Worm (Caenorhabditis elegans) whole organism, L1 larva: Measurements from ENCODE around the gene Y51A2D.13.

Experiments used
- C04F5.9 ChIP-seq: sonication (generic microtip); optimal IDR thresholded peaks from 2 replicates; lab custom pipeline; 2016; ENCODE audit warnings: missing genetic modification characterization, missing compliant biosample characterization
- C34B4.2 ChIP-seq: sonication (generic microtip); optimal IDR thresholded peaks from 2 replicates; lab custom pipeline; 2017; ENCODE audit warnings: mild to moderate bottlenecking, missing genetic modification characterization, missing compliant biosample characterization
- ama-1 ChIP-seq: fragments of 150-350 bp; optimal IDR thresholded peaks from 2 replicates; lab custom pipeline; 2014
- blmp-1 ChIP-seq: fragments of 150-350 bp; optimal IDR thresholded peaks from 2 replicates; lab custom pipeline; 2014; ENCODE audit warnings: missing biosample characterization, missing genetic modification characterization
- ceh-82 ChIP-seq, 3 experiments: fragments of 150-350 bp in 1 of 3; sonication (generic microtip) in 2 of 3; optimal IDR thresholded peaks; 2 replicates each; lab custom pipeline; 2014 to 2017; ENCODE audit warnings: missing biosample characterization in 3 of 3, missing genetic modification characterization in 3 of 3
- ceh-88 ChIP-seq: fragments of 200-800 bp; sonication (Bioruptor generic); IDR thresholded peaks from 2 replicates; pipeline ENCODE4 v1.3.6; 2022; ENCODE audit warnings: missing genetic modification characterization, missing compliant biosample characterization
- ces-1 ChIP-seq: fragments of 150-350 bp; optimal IDR thresholded peaks from 2 replicates; lab custom pipeline; 2014; ENCODE audit warnings: missing biosample characterization, missing genetic modification reagents, missing genetic modification characterization
- dpl-1 ChIP-seq, 3 experiments: fragments of 150-350 bp in 2 of 3; sonication (generic microtip) in 1 of 3; optimal IDR thresholded peaks; 2 replicates each; lab custom pipeline; 2014 to 2017; ENCODE audit warnings: missing biosample characterization in 3 of 3, missing genetic modification characterization in 3 of 3, missing genetic modification reagents in 3 of 3
- efl-1 ChIP-seq, 4 experiments: fragments of 150-350 bp; optimal IDR thresholded peaks in 3 of 4; peaks in 1 of 4; 1 replicate in 1 of 4; 2 replicates in 3 of 4; lab custom pipeline; 2014; ENCODE audit warnings: missing biosample characterization in 2 of 4, missing genetic modification characterization in 2 of 4, missing genetic modification reagents in 2 of 4
- egl-27 ChIP-seq, 2 experiments: fragments of 150-350 bp in 1 of 2; sonication (generic microtip); optimal IDR thresholded peaks; 3 replicates each; lab custom pipeline; 2017 to 2018; ENCODE audit warnings: missing biosample characterization in 2 of 2, missing genetic modification characterization in 2 of 2, missing genetic modification reagents in 2 of 2
- ets-5 ChIP-seq: fragments of 200-800 bp; sonication (Bioruptor generic); IDR thresholded peaks from 2 replicates; pipeline ENCODE4 v1.3.6; 2022; ENCODE audit warnings: missing genetic modification characterization, missing compliant biosample characterization
- fkh-10 ChIP-seq: sonication (generic microtip); optimal IDR thresholded peaks from 2 replicates; lab custom pipeline; 2017; ENCODE audit warnings: missing biosample characterization, missing genetic modification reagents, missing genetic modification characterization
- fkh-4 ChIP-seq: sonication (generic microtip); optimal IDR thresholded peaks from 2 replicates; lab custom pipeline; 2016; ENCODE audit warnings: missing compliant biosample characterization, missing genetic modification characterization, borderline replicate concordance
- grh-1 ChIP-seq: fragments of 200-800 bp; sonication (Bioruptor generic); IDR thresholded peaks from 2 replicates; pipeline ENCODE4 v1.3.6; 2022; ENCODE audit warnings: missing genetic modification reagents, missing genetic modification characterization, missing compliant biosample characterization
- hlh-17 ChIP-seq: fragments of 200-800 bp; sonication (Bioruptor generic); optimal IDR thresholded peaks from 2 replicates; lab custom pipeline; 2018; ENCODE audit warnings: missing genetic modification characterization, mild to moderate bottlenecking, missing compliant biosample characterization, moderate library complexity, borderline replicate concordance
- hlh-4 ChIP-seq: sonication (generic microtip); optimal IDR thresholded peaks from 2 replicates; lab custom pipeline; 2016; ENCODE audit warnings: mild to moderate bottlenecking, missing genetic modification characterization, missing compliant biosample characterization
- irx-1 ChIP-seq: sonication (generic microtip); optimal IDR thresholded peaks from 2 replicates; lab custom pipeline; 2016; ENCODE audit warnings: missing genetic modification characterization, missing compliant biosample characterization
- isw-1 ChIP-seq: fragments of 200-800 bp; sonication (Bioruptor generic); IDR thresholded peaks from 2 replicates; pipeline ENCODE4 v1.3.6; 2022; ENCODE audit warnings: missing genetic modification characterization, missing compliant biosample characterization
- jun-1 ChIP-seq: fragments of 150-350 bp; optimal IDR thresholded peaks from 2 replicates; lab custom pipeline; 2014; ENCODE audit warnings: missing biosample characterization, missing genetic modification reagents, missing genetic modification characterization
- lin-14 ChIP-seq: fragments of 200-800 bp; sonication (Bioruptor generic); optimal IDR thresholded peaks from 2 replicates; lab custom pipeline; 2018; ENCODE audit warnings: mild to moderate bottlenecking, missing genetic modification characterization, moderate library complexity, missing compliant biosample characterization
- lin-39 ChIP-seq: fragments of 150-350 bp; optimal IDR thresholded peaks from 2 replicates; lab custom pipeline; 2014; ENCODE audit warnings: missing biosample characterization, missing genetic modification reagents, missing genetic modification characterization
- mab-9 ChIP-seq: fragments of 200-800 bp; sonication (Bioruptor generic); IDR thresholded peaks from 2 replicates; pipeline ENCODE4 v1.3.6; 2022; ENCODE audit warnings: missing genetic modification reagents, missing genetic modification characterization, missing compliant biosample characterization
- mep-1 ChIP-seq: fragments of 150-350 bp; optimal IDR thresholded peaks from 2 replicates; lab custom pipeline; 2014; ENCODE audit warnings: missing biosample characterization, missing genetic modification characterization
- nhr-11 ChIP-seq: fragments of 150-350 bp; optimal IDR thresholded peaks from 2 replicates; lab custom pipeline; 2014; ENCODE audit warnings: missing biosample characterization, missing genetic modification characterization
- nhr-12 ChIP-seq: sonication (generic microtip); optimal IDR thresholded peaks from 2 replicates; lab custom pipeline; 2017; ENCODE audit warnings: missing biosample characterization, missing genetic modification characterization
- nhr-19 ChIP-seq: fragments of 200-800 bp; sonication (Bioruptor generic); conservative IDR thresholded peaks from 2 replicates; pipeline ENCODE4 v1.3.6; 2022; ENCODE audit warnings: missing genetic modification characterization, missing compliant biosample characterization
- nhr-20 ChIP-seq: sonication (generic microtip); optimal IDR thresholded peaks from 2 replicates; lab custom pipeline; 2016; ENCODE audit warnings: mild to moderate bottlenecking, missing genetic modification characterization, missing compliant biosample characterization
- nhr-28 ChIP-seq: fragments of 150-350 bp; optimal IDR thresholded peaks from 2 replicates; lab custom pipeline; 2014; ENCODE audit warnings: missing biosample characterization, missing genetic modification characterization
- nhr-47 ChIP-seq: sonication (generic microtip); optimal IDR thresholded peaks from 2 replicates; lab custom pipeline; 2016; ENCODE audit warnings: mild to moderate bottlenecking, missing genetic modification characterization, moderate library complexity, missing compliant biosample characterization
- nhr-71 ChIP-seq: sonication (generic microtip); optimal IDR thresholded peaks from 2 replicates; lab custom pipeline; 2016; ENCODE audit warnings: mild to moderate bottlenecking, missing genetic modification characterization, moderate library complexity, missing compliant biosample characterization
- nhr-77 ChIP-seq: fragments of 150-350 bp; optimal IDR thresholded peaks from 2 replicates; lab custom pipeline; 2014; ENCODE audit warnings: missing biosample characterization, missing genetic modification characterization
- nhr-84 ChIP-seq: sonication (generic microtip); optimal IDR thresholded peaks from 2 replicates; lab custom pipeline; 2017; ENCODE audit warnings: missing biosample characterization, missing genetic modification characterization
- pax-3 ChIP-seq: fragments of 200-800 bp; sonication (Bioruptor generic); optimal IDR thresholded peaks from 2 replicates; lab custom pipeline; 2018; ENCODE audit warnings: mild to moderate bottlenecking, missing genetic modification characterization, moderate library complexity, missing compliant biosample characterization
- rnt-1 ChIP-seq: sonication (generic microtip); optimal IDR thresholded peaks from 2 replicates; lab custom pipeline; 2016; ENCODE audit warnings: mild to moderate bottlenecking, missing genetic modification characterization, moderate library complexity, missing compliant biosample characterization
- snpc-4 ChIP-seq: fragments of 150-350 bp; optimal IDR thresholded peaks from 2 replicates; lab custom pipeline; 2014; ENCODE audit warnings: missing biosample characterization, missing genetic modification characterization
- sox-4 ChIP-seq: sonication (generic microtip); optimal IDR thresholded peaks from 2 replicates; lab custom pipeline; 2016; ENCODE audit warnings: missing genetic modification characterization, missing compliant biosample characterization
- sptf-1 ChIP-seq: fragments of 150-350 bp; optimal IDR thresholded peaks from 2 replicates; lab custom pipeline; 2014; ENCODE audit warnings: missing biosample characterization, missing genetic modification characterization
- swsn-7 ChIP-seq: sonication (generic microtip); optimal IDR thresholded peaks from 2 replicates; lab custom pipeline; 2016; ENCODE audit warnings: missing genetic modification characterization, missing compliant biosample characterization
- tlp-1 ChIP-seq: fragments of 150-350 bp; optimal IDR thresholded peaks from 2 replicates; lab custom pipeline; 2014; ENCODE audit warnings: missing biosample characterization, missing genetic modification characterization
- unc-130 ChIP-seq: fragments of 150-350 bp; optimal IDR thresholded peaks from 2 replicates; lab custom pipeline; 2017; ENCODE audit warnings: missing biosample characterization, missing genetic modification characterization, inconsistent platforms
- unc-30 ChIP-seq: sonication (generic microtip); optimal IDR thresholded peaks from 2 replicates; lab custom pipeline; 2017; ENCODE audit warnings: missing biosample characterization, missing genetic modification characterization
- unc-98 ChIP-seq: fragments of 200-800 bp; sonication (Bioruptor generic); IDR thresholded peaks from 2 replicates; pipeline ENCODE4 v1.3.6; 2022; ENCODE audit warnings: missing genetic modification characterization, missing compliant biosample characterization
- zag-1 ChIP-seq: fragments of 150-350 bp; optimal IDR thresholded peaks from 2 replicates; lab custom pipeline; 2014; ENCODE audit warnings: missing biosample characterization, missing genetic modification characterization
- zip-4 ChIP-seq: fragments of 200-800 bp; sonication (Bioruptor generic); optimal IDR thresholded peaks from 2 replicates; lab custom pipeline; 2018; ENCODE audit warnings: mild to moderate bottlenecking, missing genetic modification characterization, moderate library complexity, missing compliant biosample characterization
- ztf-11 ChIP-seq, 2 experiments: sonication (generic microtip); optimal IDR thresholded peaks; 2 replicates each; lab custom pipeline; 2016 to 2017; ENCODE audit warnings: missing genetic modification characterization in 2 of 2, missing biosample characterization in 1 of 2, missing compliant biosample characterization in 1 of 2
- ztf-4 ChIP-seq: fragments of 150-350 bp; optimal IDR thresholded peaks from 2 replicates; lab custom pipeline; 2014; ENCODE audit warnings: missing biosample characterization, missing genetic modification characterization

Y51A2D.13 gene

DNA sequence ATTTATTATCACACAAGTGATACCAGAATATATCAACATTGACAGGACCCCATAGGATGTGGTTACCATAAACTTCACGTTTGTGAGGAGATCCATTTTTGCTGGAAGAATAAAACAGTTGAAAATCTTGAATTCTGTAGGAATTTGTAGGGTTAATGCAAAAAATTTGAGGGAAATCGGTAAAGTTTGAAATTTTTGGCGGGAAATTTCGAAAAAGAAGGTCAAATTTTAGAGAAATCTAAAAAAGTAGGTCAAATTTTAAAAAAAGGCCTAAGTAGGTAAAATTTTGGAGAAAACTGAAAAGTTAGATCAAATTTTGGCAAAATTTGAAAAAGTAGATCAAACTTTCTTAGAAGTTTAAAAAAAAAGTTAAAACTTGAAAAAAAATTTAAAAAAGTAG lies 14.8 kb downstream of the Y51A2D.13 start, which contains the start of gene srg-34:
Gene srg-34, minus strand, starts transcription at position 101 of the 400 bp plus-strand sequence.
- TF ChIP-seq nhr-19 (GFP tag; lab: Robert Waterston, UW): no peak
- TF ChIP-seq unc-98 (GFP tag; lab: Robert Waterston, UW): no peak
- TF ChIP-seq ets-5: no peak
- TF ChIP-seq nhr-84 (tag; lab: Kevin White, UChicago): no peak
- TF ChIP-seq C04F5.9 (tag; lab: Kevin White, UChicago): no peak
- no peak for TF ChIP-seq ceh-88 (GFP tag; lab: Robert Waterston, UW)
- TF ChIP-seq nhr-77 (tag; lab: Kevin White, UChicago): no peak
- no peak for TF ChIP-seq mab-9
- no peak for TF ChIP-seq ceh-82 (tag; optimal IDR thresholded peaks at IDR 0.05; lab: Kevin White, UChicago)
- no peak for TF ChIP-seq hlh-17 (GFP tag; lab: Kevin White, UChicago)
- no peak for TF ChIP-seq nhr-11
- no peak for TF ChIP-seq hlh-4
- TF ChIP-seq ztf-11 (tag; optimal IDR thresholded peaks at IDR 0.05; lab: Kevin White, UChicago): no peak
- no peak for TF ChIP-seq nhr-20 (tag; lab: Kevin White, UChicago)
- no peak for TF ChIP-seq zag-1 (tag; lab: Kevin White, UChicago)
- no peak for TF ChIP-seq pax-3 (tag; lab: Kevin White, UChicago)
- TF ChIP-seq jun-1 (tag; lab: Kevin White, UChicago): no peak
- TF ChIP-seq tlp-1 (tag; lab: Kevin White, UChicago): no peak
- no peak for TF ChIP-seq rnt-1 (tag; lab: Kevin White, UChicago)
- TF ChIP-seq, all 84 proteins: peak for 0

DNA sequence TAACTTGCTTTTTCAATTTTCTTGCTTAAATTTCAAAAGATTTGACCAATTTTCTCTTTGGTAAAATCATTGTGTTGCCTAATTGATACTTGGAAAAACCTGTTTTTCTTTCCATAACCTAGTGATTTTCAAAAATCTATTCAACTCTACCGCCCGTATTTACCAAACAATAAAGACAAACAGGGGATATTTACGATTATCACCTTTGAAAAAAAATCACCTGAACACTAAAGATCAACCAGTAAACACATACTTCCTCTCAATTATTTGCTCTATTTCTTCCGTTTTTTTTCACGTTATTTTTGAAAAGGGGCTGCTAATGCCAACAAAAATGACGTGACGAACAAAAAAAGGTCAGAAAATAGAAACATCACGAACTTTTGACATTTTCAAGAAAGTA lies 18.6 kb downstream of the Y51A2D.13 start:
- TF ChIP-seq nhr-77 (tag; lab: Kevin White, UChicago) (peak; percentile 3), lin-14 (GFP tag; lab: Kevin White, UChicago) (peak; percentile 19), unc-98 (GFP tag; lab: Robert Waterston, UW) (no peak)

ce11 chrV:18560188-18560587 lies 19.4 kb downstream of the Y51A2D.13 start, which contains the start of gene ttr-26:
Gene ttr-26 (minus strand): TSS chrV:18560288.
- TF ChIP-seq efl-1 (optimal IDR thresholded peaks at IDR 0.05; lab: Kevin White, UChicago) (no peak), efl-1 (GFP tag; optimal IDR thresholded peaks at IDR 0.05 in 1 of 2; lab: Kevin White, UChicago) (peak in 1 of 2 experiments; percentile 73), nhr-77 (tag; lab: Kevin White, UChicago) (peak; percentile 8), lin-14 (GFP tag; lab: Kevin White, UChicago) (peak; percentile 6), grh-1 (GFP tag; lab: Robert Waterston, UW) (no peak)

DNA sequence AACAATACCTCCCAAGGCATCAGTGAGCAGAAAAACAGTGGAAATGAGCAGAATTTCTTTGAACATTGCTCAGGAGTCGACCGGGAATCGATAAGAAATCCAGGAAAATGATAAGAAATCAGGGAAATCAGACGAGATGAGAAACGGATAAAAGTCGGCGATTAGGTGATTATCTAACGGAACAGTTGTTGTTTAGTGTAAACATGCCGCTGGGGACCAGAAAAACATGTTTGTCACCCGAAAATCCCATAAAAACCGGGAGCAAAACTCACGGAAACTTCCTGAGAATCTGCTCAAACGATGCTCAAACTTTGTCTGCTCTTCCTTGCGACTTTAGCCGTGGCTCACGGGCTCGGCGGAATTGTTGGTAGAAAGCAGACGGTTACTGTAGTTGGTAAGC lies 23.1 kb downstream of the Y51A2D.13 start, which contains the start of the genes ttr-24 and ttr-25:
Gene ttr-24, minus strand, starts transcription at position 156 of the 400 bp plus-strand sequence.
Gene ttr-25, plus strand, starts transcription at position 227 of the 400 bp plus-strand sequence.
- no peak for TF ChIP-seq lin-39 (tag; lab: Kevin White, UChicago)
- TF ChIP-seq sox-4 (tag; lab: Kevin White, UChicago): no peak
- peak; percentile 38 for TF ChIP-seq unc-130 (tag; lab: Kevin White, UChicago)
- TF ChIP-seq lin-14 (GFP tag; lab: Kevin White, UChicago): peak; percentile 32
- no peak for TF ChIP-seq nhr-28 (tag; lab: Kevin White, UChicago)
- TF ChIP-seq unc-30: no peak
- peak; percentile 28 for TF ChIP-seq nhr-19 (GFP tag; lab: Robert Waterston, UW)
- no peak for TF ChIP-seq C34B4.2 (tag; lab: Kevin White, UChicago)
- TF ChIP-seq fkh-4: no peak
- no peak for TF ChIP-seq ets-5
- TF ChIP-seq nhr-71: peak; percentile 42
- no peak for TF ChIP-seq dpl-1 (GFP tag; optimal IDR thresholded peaks at IDR 0.05; lab: Kevin White, UChicago)
- no peak for TF ChIP-seq irx-1 (tag; lab: Kevin White, UChicago)
- no peak for TF ChIP-seq egl-27 (tag; optimal IDR thresholded peaks at IDR 0.05; lab: Kevin White, UChicago)
- no peak for TF ChIP-seq ces-1 (GFP tag; lab: Kevin White, UChicago)
- TF ChIP-seq isw-1 (GFP tag; lab: Robert Waterston, UW): no peak
- TF ChIP-seq nhr-20 (tag; lab: Kevin White, UChicago): no peak
- no peak for TF ChIP-seq nhr-12 (tag; lab: Kevin White, UChicago)
- no peak for TF ChIP-seq ceh-88 (GFP tag; lab: Robert Waterston, UW)
- TF ChIP-seq ztf-4 (tag; lab: Kevin White, UChicago): no peak
- no peak for TF ChIP-seq mep-1 (tag; lab: Kevin White, UChicago)
- TF ChIP-seq swsn-7 (tag; lab: Kevin White, UChicago): no peak
- TF ChIP-seq zip-4: no peak
- no peak for TF ChIP-seq nhr-77 (tag; lab: Kevin White, UChicago)
- TF ChIP-seq sptf-1: no peak
- TF ChIP-seq fkh-10 (GFP tag; lab: Kevin White, UChicago): no peak
- TF ChIP-seq nhr-47: no peak
- no peak for TF ChIP-seq snpc-4 (tag; lab: Kevin White, UChicago)
- TF ChIP-seq ama-1: no peak
- TF ChIP-seq blmp-1: no peak
